Fruit fly (Drosophila melanogaster) whole organism, embryonic: Measurements from ENCODE around the gene ClpX.
A peak's percentile ranks its signal among the peaks of the same experiment; 100 is the strongest.

Source experiments
- Abd-B ChIP-seq: fragments of 200-800 bp; sonication (Bioruptor generic); optimal IDR thresholded peaks from 2 replicates; lab custom pipeline; 2018; ENCODE audit warnings: missing biosample characterization, mild to moderate bottlenecking, missing genetic modification characterization, moderate library complexity
- Adf1 ChIP-seq: fragments of 200-800 bp; sonication (Bioruptor generic); IDR thresholded peaks from 2 replicates; pipeline ENCODE4 v1.3.6; 2022; ENCODE audit warnings: missing biosample characterization, missing genetic modification characterization
- Awh ChIP-seq: fragments of 200-800 bp; sonication (Bioruptor generic); IDR thresholded peaks from 2 replicates; pipeline ENCODE4, ENCODE4 v1.3.6; 2022; ENCODE audit warnings: missing biosample characterization, missing genetic modification characterization
- BEAF-32 ChIP-seq: fragments of 200-800 bp; sonication (Bioruptor generic); optimal IDR thresholded peaks from 3 replicates; lab custom pipeline; 2017; ENCODE audit warnings: missing biosample characterization, missing genetic modification characterization, mild to moderate bottlenecking, moderate library complexity, missing genetic modification reagents
- CG12071 ChIP-seq: fragments of 200-800 bp; sonication (Bioruptor generic); optimal IDR thresholded peaks from 3 replicates; lab custom pipeline; 2018; ENCODE audit warnings: missing biosample characterization, mild to moderate bottlenecking, missing genetic modification characterization
- CG12104 ChIP-seq: fragments of 200-800 bp; sonication (Bioruptor generic); optimal IDR thresholded peaks from 3 replicates; lab custom pipeline; 2016; ENCODE audit warnings: missing biosample characterization, missing genetic modification characterization
- CG12659 ChIP-seq: fragments of 200-800 bp; sonication (Bioruptor generic); optimal IDR thresholded peaks from 3 replicates; lab custom pipeline; 2017; ENCODE audit warnings: mild to moderate bottlenecking, missing biosample characterization, missing genetic modification reagents, missing genetic modification characterization
- CG12744 ChIP-seq: fragments of 200-800 bp; sonication (Bioruptor generic); optimal IDR thresholded peaks from 2 replicates; lab custom pipeline; 2016; ENCODE audit warnings: missing biosample characterization, missing genetic modification characterization
- CG15269 ChIP-seq: fragments of 200-800 bp; sonication (Bioruptor generic); optimal IDR thresholded peaks from 2 replicates; lab custom pipeline; 2018; ENCODE audit warnings: missing biosample characterization, mild to moderate bottlenecking, missing genetic modification characterization, moderate library complexity
- CG16779 ChIP-seq: fragments of 200-800 bp; sonication (Bioruptor generic); IDR thresholded peaks from 2 replicates; pipeline ENCODE4 v1.3.6; 2022; ENCODE audit warnings: missing biosample characterization, missing genetic modification characterization
- CG2889 ChIP-seq: fragments of 200-800 bp; sonication (Bioruptor generic); IDR thresholded peaks from 3 replicates; pipeline ENCODE4 v1.3.6; 2022; ENCODE audit warnings: missing biosample characterization, missing genetic modification characterization
- CG34224 ChIP-seq: fragments of 200-800 bp; sonication (Bioruptor generic); IDR thresholded peaks from 3 replicates; pipeline ENCODE4 v1.3.6; 2022; ENCODE audit warnings: missing biosample characterization, missing genetic modification characterization; ENCODE audit not compliant: partially characterized antibody
- CG3847 ChIP-seq: fragments of 200-800 bp; sonication (Bioruptor generic); IDR thresholded peaks from 2 replicates; pipeline ENCODE4 v1.3.6; 2022; ENCODE audit warnings: missing biosample characterization, missing genetic modification characterization
- CG3995 ChIP-seq: fragments of 200-800 bp; sonication (Bioruptor generic); optimal IDR thresholded peaks from 3 replicates; lab custom pipeline; 2016; ENCODE audit warnings: missing biosample characterization, missing genetic modification characterization
- CG6765 ChIP-seq: fragments of 200-800 bp; sonication (Bioruptor generic); optimal IDR thresholded peaks from 3 replicates; lab custom pipeline; 2017; ENCODE audit warnings: missing biosample characterization, mild to moderate bottlenecking, missing genetic modification characterization
- CG6854 ChIP-seq: fragments of 200-800 bp; sonication (Bioruptor generic); optimal IDR thresholded peaks from 3 replicates; lab custom pipeline; 2017; ENCODE audit warnings: missing biosample characterization, mild to moderate bottlenecking, missing genetic modification characterization
- CG7786 ChIP-seq: fragments of 200-800 bp; sonication (Bioruptor generic); optimal IDR thresholded peaks from 2 replicates; lab custom pipeline; 2016; ENCODE audit warnings: missing biosample characterization, missing genetic modification characterization
- CrebB ChIP-seq: fragments of 200-800 bp; sonication (Bioruptor generic); optimal IDR thresholded peaks from 3 replicates; lab custom pipeline; 2018; ENCODE audit warnings: missing biosample characterization, mild to moderate bottlenecking, missing genetic modification characterization
- Dip3 ChIP-seq: fragments of 200-800 bp; sonication (Bioruptor generic); optimal IDR thresholded peaks from 3 replicates; lab custom pipeline; 2016; ENCODE audit warnings: missing biosample characterization, missing genetic modification characterization
- ERR ChIP-seq: fragments of 200-800 bp; sonication (Bioruptor generic); optimal IDR thresholded peaks from 2 replicates; lab custom pipeline; 2016; ENCODE audit warnings: missing biosample characterization, missing genetic modification characterization
- Ets65A ChIP-seq: fragments of 200-800 bp; sonication (Bioruptor generic); peaks from one replicate; lab custom pipeline; 2016; ENCODE audit warnings: missing biosample characterization, missing genetic modification characterization
- Lpt ChIP-seq: fragments of >200 bp; optimal IDR thresholded peaks from 2 replicates; lab custom pipeline; 2018; ENCODE audit warnings: missing biosample characterization, missing genetic modification characterization
- MESR4 ChIP-seq: fragments of 200-800 bp; sonication (Bioruptor generic); optimal IDR thresholded peaks from 2 replicates; lab custom pipeline; 2018; ENCODE audit warnings: missing biosample characterization, mild to moderate bottlenecking, missing genetic modification characterization, moderate library complexity
- Max ChIP-seq: fragments of 200-800 bp; sonication (Bioruptor generic); optimal IDR thresholded peaks from 2 replicates; lab custom pipeline; 2016; ENCODE audit warnings: missing biosample characterization, mild to moderate bottlenecking, missing genetic modification characterization
- Myb ChIP-seq: fragments of 200-800 bp; sonication (Bioruptor generic); optimal IDR thresholded peaks from 2 replicates; lab custom pipeline; 2016; ENCODE audit warnings: missing biosample characterization, missing genetic modification characterization
- Neu2 ChIP-seq: fragments of 200-800 bp; sonication (Bioruptor generic); optimal IDR thresholded peaks from 3 replicates; lab custom pipeline; 2016; ENCODE audit warnings: missing biosample characterization, missing genetic modification characterization, borderline replicate concordance
- Rfx ChIP-seq: fragments of 200-800 bp; sonication (Bioruptor generic); IDR thresholded peaks from 2 replicates; pipeline ENCODE4 v1.3.6; 2022; ENCODE audit warnings: missing biosample characterization, missing genetic modification characterization
- Spps ChIP-seq: fragments of 200-800 bp; sonication (Bioruptor generic); optimal IDR thresholded peaks from 2 replicates; lab custom pipeline; 2018; ENCODE audit warnings: missing biosample characterization, mild to moderate bottlenecking, missing genetic modification characterization
- Xrp1 ChIP-seq: fragments of 200-800 bp; sonication (Bioruptor generic); IDR thresholded peaks from 2 replicates; pipeline ENCODE4 v1.3.6; 2022; ENCODE audit warnings: missing biosample characterization, missing genetic modification characterization
- amos ChIP-seq: fragments of 200-800 bp; sonication (Bioruptor generic); IDR thresholded peaks from 2 replicates; pipeline ENCODE4 v1.3.6; 2022; ENCODE audit warnings: missing biosample characterization, missing genetic modification characterization; ENCODE audit not compliant: partially characterized antibody
- ap ChIP-seq: fragments of 200-800 bp; sonication (Bioruptor generic); IDR thresholded peaks from 2 replicates; pipeline ENCODE4 v1.3.6; 2022; ENCODE audit warnings: missing biosample characterization, missing genetic modification characterization
- bsh ChIP-seq, 2 experiments: fragments of 200-800 bp; sonication (Bioruptor generic); optimal IDR thresholded peaks; 2 replicates each; lab custom pipeline; 2017 to 2018; ENCODE audit warnings: mild to moderate bottlenecking in 2 of 2, missing biosample characterization in 2 of 2, missing genetic modification characterization in 2 of 2, moderate library complexity in 1 of 2
- chinmo ChIP-seq: fragments of 200-800 bp; sonication (Bioruptor generic); IDR thresholded peaks from 4 replicates; pipeline ENCODE4 v1.3.6; 2022; ENCODE audit warnings: missing biosample characterization, missing genetic modification characterization; ENCODE audit not compliant: partially characterized antibody
- chn ChIP-seq: fragments of 200-800 bp; sonication (Bioruptor generic); optimal IDR thresholded peaks from 2 replicates; lab custom pipeline; 2016; ENCODE audit warnings: missing biosample characterization, missing genetic modification characterization
- dpn ChIP-seq, 2 experiments: fragments of 200-800 bp; sonication (Bioruptor generic); optimal IDR thresholded peaks; 3 replicates each; lab custom pipeline; 2016; ENCODE audit warnings: missing biosample characterization in 2 of 2, missing genetic modification characterization in 2 of 2
- dysf ChIP-seq: fragments of 200-800 bp; sonication (Bioruptor generic); IDR thresholded peaks from 3 replicates; pipeline ENCODE4 v1.3.6; 2022; ENCODE audit warnings: missing biosample characterization, missing genetic modification characterization
- jigr1 ChIP-seq: fragments of 200-800 bp; sonication (Bioruptor generic); IDR thresholded peaks from 3 replicates; pipeline ENCODE4 v1.3.6; 2022; ENCODE audit warnings: missing biosample characterization, missing genetic modification characterization
- lilli ChIP-seq: fragments of 200-800 bp; sonication (Bioruptor generic); optimal IDR thresholded peaks from 3 replicates; lab custom pipeline; 2016; ENCODE audit warnings: missing biosample characterization, missing genetic modification characterization
- nau ChIP-seq: fragments of 200-800 bp; sonication (Bioruptor generic); optimal IDR thresholded peaks from 3 replicates; lab custom pipeline; 2017; ENCODE audit warnings: missing biosample characterization, mild to moderate bottlenecking, missing genetic modification characterization, missing genetic modification reagents
- pho ChIP-seq: fragments of 200-800 bp; sonication (Bioruptor generic); optimal IDR thresholded peaks from 2 replicates; lab custom pipeline; 2016; ENCODE audit warnings: missing biosample characterization, missing genetic modification characterization
- repo ChIP-seq: fragments of 200-800 bp; sonication (Bioruptor generic); optimal IDR thresholded peaks from 2 replicates; lab custom pipeline; 2016; ENCODE audit warnings: missing biosample characterization, missing genetic modification characterization
- slbo ChIP-seq: fragments of 200-800 bp; sonication (Bioruptor generic); IDR thresholded peaks from 2 replicates; pipeline ENCODE4 v1.3.6; 2022; ENCODE audit warnings: missing biosample characterization, missing genetic modification characterization
- slou ChIP-seq: fragments of 200-800 bp; sonication (Bioruptor generic); optimal IDR thresholded peaks from 3 replicates; lab custom pipeline; 2016; ENCODE audit warnings: missing biosample characterization, missing genetic modification characterization
- sna ChIP-seq: fragments of 200-800 bp; sonication (Bioruptor generic); IDR thresholded peaks from 2 replicates; pipeline ENCODE4 v1.3.6; 2022; ENCODE audit warnings: missing biosample characterization, missing genetic modification characterization; ENCODE audit not compliant: partially characterized antibody
- tgo ChIP-seq: fragments of 200-800 bp; sonication (Bioruptor generic); IDR thresholded peaks from 3 replicates; pipeline ENCODE4 v1.3.6; 2022; ENCODE audit warnings: missing biosample characterization, missing genetic modification characterization
- tll ChIP-seq, 2 experiments: fragments of 200-800 bp in 1 of 2; fragments of >200 bp in 1 of 2; sonication (Bioruptor generic) in 1 of 2; optimal IDR thresholded peaks; 2 replicates each; lab custom pipeline; 2017 to 2019; ENCODE audit warnings: missing biosample characterization in 2 of 2, missing genetic modification characterization in 2 of 2, mild to moderate bottlenecking in 1 of 2, moderate library complexity in 1 of 2
- vfl ChIP-seq: fragments of 200-800 bp; sonication (Bioruptor generic); optimal IDR thresholded peaks from 2 replicates; lab custom pipeline; 2016; ENCODE audit warnings: missing biosample characterization, missing genetic modification characterization
- wdn ChIP-seq: fragments of 200-800 bp; sonication (Bioruptor generic); IDR thresholded peaks from 2 replicates; pipeline ENCODE4 v1.3.6; 2022; ENCODE audit warnings: missing biosample characterization, missing genetic modification characterization
- zfh2 ChIP-seq: fragments of 200-800 bp; sonication (Bioruptor generic); optimal IDR thresholded peaks from 2 replicates; lab custom pipeline; 2016; ENCODE audit warnings: missing biosample characterization, missing genetic modification characterization

The ClpX gene

DNA sequence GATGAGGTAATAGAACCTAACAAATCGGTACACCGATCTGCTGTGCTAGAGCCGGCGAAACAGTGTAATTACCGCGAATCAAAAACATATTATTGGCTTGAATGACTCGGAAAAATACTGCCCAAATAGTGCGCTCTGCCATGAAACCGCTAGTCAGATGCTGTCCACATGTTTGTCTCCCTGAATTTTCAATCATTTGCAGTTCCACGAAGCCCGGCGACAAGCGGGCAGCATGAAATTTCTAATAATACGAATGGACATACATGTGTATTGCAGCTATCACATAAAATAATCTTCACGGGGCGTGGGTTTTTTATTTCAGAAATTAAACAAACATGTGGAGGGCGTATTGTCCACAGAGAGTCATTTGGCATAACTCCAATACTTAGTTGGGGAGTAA is 44.5 kb downstream of the ClpX start (continued):
- TF ChIP-seq ap = no peak
- TF ChIP-seq CG12744 (GFP tag; lab: Kevin White, UChicago) = no peak
- TF ChIP-seq chinmo (GFP tag; lab: Robert Waterston, UW) = 0 out of 4 replicates have a peak, but pooled peaks have one; percentile 54
- TF ChIP-seq Xrp1 (GFP tag; lab: Robert Waterston, UW) = no peak
- TF ChIP-seq MESR4 (GFP tag; lab: Kevin White, UChicago) = no peak
- TF ChIP-seq CG6854 (GFP tag; lab: Kevin White, UChicago) = no peak
- TF ChIP-seq Spps = no peak
- TF ChIP-seq CG2889 (GFP tag; lab: Robert Waterston, UW) = no peak
- no peak for TF ChIP-seq lilli
- TF ChIP-seq jigr1 (GFP tag; lab: Robert Waterston, UW) = no peak
- TF ChIP-seq Myb = no peak
- no peak for TF ChIP-seq Lpt

DNA sequence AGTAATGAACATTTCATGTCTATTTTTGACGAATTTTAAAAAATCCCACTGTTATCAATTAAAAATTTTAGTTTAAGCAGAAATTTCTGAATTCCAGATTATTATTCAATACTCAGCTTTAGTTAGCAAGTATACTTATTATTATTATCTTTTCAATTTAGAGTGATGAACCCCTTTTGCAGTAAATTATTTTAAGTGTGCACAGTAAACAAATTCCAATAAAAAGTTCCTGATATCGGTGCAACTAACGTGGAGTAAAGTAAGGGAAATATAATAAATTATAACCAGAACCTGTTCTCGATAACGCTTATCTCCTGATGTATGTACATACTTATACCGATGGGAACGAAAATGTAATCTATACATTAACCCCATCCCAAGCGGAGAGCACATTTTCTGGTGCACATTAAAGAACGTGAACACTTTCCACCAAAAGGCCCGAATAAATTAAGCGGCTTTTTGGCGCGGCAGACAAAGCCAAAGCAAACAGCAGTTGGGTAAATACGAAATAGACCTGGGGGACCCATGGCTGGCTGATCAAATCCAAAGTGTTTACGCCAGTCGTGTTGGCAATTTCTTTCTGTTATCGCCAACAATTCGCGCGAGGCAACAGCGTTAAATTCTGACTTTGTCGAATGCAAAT is 45.4 kb downstream of the ClpX start:
- peak; percentile 49 for TF ChIP-seq Dip3 (GFP tag; lab: Kevin White, UChicago)
- TF ChIP-seq CrebB (tag; lab: Kevin White, UChicago) = peak; percentile 46
- peak; percentile 37 for TF ChIP-seq pho
- no peak for TF ChIP-seq Neu2
- TF ChIP-seq CG15269 (tag; lab: Kevin White, UChicago) = no peak
- peak; percentile 12 for TF ChIP-seq repo (GFP tag; lab: Kevin White, UChicago)
- TF ChIP-seq Rfx (GFP tag; lab: Robert Waterston, UW) = peak; percentile 46; the same call in 1 of the 2 replicates
- 0 out of 2 replicates have a peak, but pooled peaks have one; percentile 21 for TF ChIP-seq wdn (GFP tag; lab: Robert Waterston, UW)
- no peak for TF ChIP-seq Abd-B (GFP tag; lab: Kevin White, UChicago)
- peak; percentile 4 for TF ChIP-seq slou (GFP tag; lab: Kevin White, UChicago)
- peak; percentile 16 for TF ChIP-seq CG12659 (GFP tag; lab: Kevin White, UChicago)
- no peak for TF ChIP-seq CG3847 (GFP tag; lab: Robert Waterston, UW)
- peak in 1 of 2 experiments; percentile 2 for TF ChIP-seq dpn (GFP tag; optimal IDR thresholded peaks at IDR 0.05; lab: Kevin White, UChicago)
- peak; percentile 34; the same call in 1 of the 2 replicates for TF ChIP-seq slbo
- TF ChIP-seq dysf = no peak
- TF ChIP-seq ERR (GFP tag; lab: Kevin White, UChicago) = peak; percentile 18
- TF ChIP-seq CG12744 (GFP tag; lab: Kevin White, UChicago) = peak; percentile 8
- no peak for TF ChIP-seq CG2889 (GFP tag; lab: Robert Waterston, UW)
- peak; percentile 83 for TF ChIP-seq Ets65A
- peak; percentile 44; the same call in 1 of the 2 replicates for TF ChIP-seq Adf1 (GFP tag; lab: Robert Waterston, UW)
- TF ChIP-seq CG3995 = peak; percentile 3
- no peak for TF ChIP-seq vfl (GFP tag; lab: Kevin White, UChicago)
- no peak for TF ChIP-seq sna
- TF ChIP-seq amos (GFP tag; lab: Robert Waterston, UW) = no peak
- no peak for TF ChIP-seq CG12071 (GFP tag; lab: Kevin White, UChicago)
- 0 out of 2 replicates have a peak, but pooled peaks have one; percentile 8 for TF ChIP-seq CG16779 (GFP tag; lab: Robert Waterston, UW)
- TF ChIP-seq tll (GFP tag; optimal IDR thresholded peaks at IDR 0.05; lab: Kevin White, UChicago) = no peak
- no peak for TF ChIP-seq tgo
- TF ChIP-seq bsh (GFP tag; optimal IDR thresholded peaks at IDR 0.05; lab: Kevin White, UChicago) = no peak
- peak; percentile 37 for TF ChIP-seq zfh2 (GFP tag; lab: Kevin White, UChicago)
- TF ChIP-seq nau (GFP tag; lab: Kevin White, UChicago) = no peak
- TF ChIP-seq BEAF-32 = no peak
- peak; percentile 66 for TF ChIP-seq Awh
- no peak for TF ChIP-seq CG34224
- no peak for TF ChIP-seq chn (GFP tag; lab: Kevin White, UChicago)
- TF ChIP-seq Max (GFP tag; lab: Kevin White, UChicago) = peak; percentile 0
- peak; percentile 41 for TF ChIP-seq CG7786 (GFP tag; lab: Kevin White, UChicago)
- TF ChIP-seq CG12104 = peak; percentile 14
- TF ChIP-seq CG6765 (GFP tag; lab: Kevin White, UChicago) = peak; percentile 16
